Fruit fly (Drosophila melanogaster): ENCODE results near the gene CG16854.
A peak's percentile ranks its signal among the peaks of the same experiment; 100 is the strongest.

The CG16854 gene

dm6 chr2L:11051644-11052492 lies 34.7 kb upstream of the CG16854 start:
- TF ChIP-seq usp (GFP tag; optimal IDR thresholded peaks at IDR 0.05) = no peak
- no peak for TF ChIP-seq dsf (GFP tag; optimal IDR thresholded peaks at IDR 0.05; ENCODE audit: borderline replicate concordance)
- TF ChIP-seq rgr (GFP tag; optimal IDR thresholded peaks at IDR 0.05) = peak; percentile 21
- no peak for TF ChIP-seq Mio (GFP tag; optimal IDR thresholded peaks at IDR 0.05)
- TF ChIP-seq CG9705 (GFP tag; optimal IDR thresholded peaks at IDR 0.05) = no peak
- no peak for TF ChIP-seq sv (GFP tag; optimal IDR thresholded peaks at IDR 0.05)
- peak; percentile 25 for TF ChIP-seq woc (GFP tag; optimal IDR thresholded peaks at IDR 0.05)
- peak in 1 of 2 experiments; percentile 18 for TF ChIP-seq foxo (GFP tag; optimal IDR thresholded peaks at IDR 0.05)
- peak; percentile 74 for TF ChIP-seq fru (GFP tag; optimal IDR thresholded peaks at IDR 0.05)
- no peak for TF ChIP-seq Dif (GFP tag; optimal IDR thresholded peaks at IDR 0.05; ENCODE audit: partially characterized antibody)
- peak; percentile 18 for TF ChIP-seq HLH106 (tag; optimal IDR thresholded peaks at IDR 0.05)
- no peak for TF ChIP-seq Vsx2 (GFP tag; optimal IDR thresholded peaks at IDR 0.05; ENCODE audit: partially characterized antibody)
- TF ChIP-seq Hnf4 (GFP tag; optimal IDR thresholded peaks at IDR 0.05) = no peak
- no peak for TF ChIP-seq sage (GFP tag; optimal IDR thresholded peaks at IDR 0.05)
- peak; percentile 43 for TF ChIP-seq ey (GFP tag; optimal IDR thresholded peaks at IDR 0.05)
- peak; percentile 44 for TF ChIP-seq h (GFP tag; optimal IDR thresholded peaks at IDR 0.05)
- no peak for TF ChIP-seq Myc (optimal IDR thresholded peaks at IDR 0.05)
- no peak for TF ChIP-seq Jra (GFP tag; optimal IDR thresholded peaks at IDR 0.05)

dm6 chr2L:11052493-11052788 lies 34.1 kb upstream of the CG16854 start:
- TF ChIP-seq Hr83 (GFP tag; optimal IDR thresholded peaks at IDR 0.05; ENCODE audit: poor library complexity, severe bottlenecking) = no peak
- TF ChIP-seq brk (GFP tag; optimal IDR thresholded peaks at IDR 0.05) = no peak
- no peak for TF ChIP-seq lola (GFP tag; optimal IDR thresholded peaks at IDR 0.05)
- TF ChIP-seq dl (GFP tag; optimal IDR thresholded peaks at IDR 0.05; ENCODE audit: insufficient read depth in 1 of 2, partially characterized antibody in 2 of 2) = no peak
- no peak for TF ChIP-seq CrebA (GFP tag; optimal IDR thresholded peaks at IDR 0.05; ENCODE audit: borderline replicate concordance)
- peak; percentile 30 for TF ChIP-seq dmrt93B (GFP tag; optimal IDR thresholded peaks at IDR 0.05)
- TF ChIP-seq GATAd (GFP tag; optimal IDR thresholded peaks at IDR 0.05) = no peak
- no peak for TF ChIP-seq usp (GFP tag; optimal IDR thresholded peaks at IDR 0.05)
- no peak for TF ChIP-seq psq (GFP tag; optimal IDR thresholded peaks at IDR 0.05)
- TF ChIP-seq Sp1 (GFP tag; optimal IDR thresholded peaks at IDR 0.05) = peak; percentile 61
- TF ChIP-seq CG32264 (GFP tag; optimal IDR thresholded peaks at IDR 0.05) = no peak
- no peak for TF ChIP-seq Mio (GFP tag; optimal IDR thresholded peaks at IDR 0.05)
- no peak for TF ChIP-seq Dif (GFP tag; optimal IDR thresholded peaks at IDR 0.05; ENCODE audit: partially characterized antibody)
- TF ChIP-seq Abd-B (GFP tag; optimal IDR thresholded peaks at IDR 0.05) = no peak
- no peak for TF ChIP-seq pan (optimal IDR thresholded peaks at IDR 0.05)
- no peak for TF ChIP-seq Vsx2 (GFP tag; optimal IDR thresholded peaks at IDR 0.05; ENCODE audit: partially characterized antibody)
- TF ChIP-seq br (GFP tag; optimal IDR thresholded peaks at IDR 0.05) = no peak
- TF ChIP-seq OdsH (GFP tag; optimal IDR thresholded peaks at IDR 0.05) = no peak
- no peak for TF ChIP-seq dsf (GFP tag; optimal IDR thresholded peaks at IDR 0.05; ENCODE audit: borderline replicate concordance)
- TF ChIP-seq N (GFP tag; optimal IDR thresholded peaks at IDR 0.05) = no peak
- no peak for TF ChIP-seq CG9705 (GFP tag; optimal IDR thresholded peaks at IDR 0.05)
- TF ChIP-seq tai (GFP tag; optimal IDR thresholded peaks at IDR 0.05) = no peak
- TF ChIP-seq Jra (GFP tag; optimal IDR thresholded peaks at IDR 0.05) = no peak
- TF ChIP-seq ey (GFP tag; optimal IDR thresholded peaks at IDR 0.05) = no peak
- TF ChIP-seq Dfd (GFP tag; optimal IDR thresholded peaks at IDR 0.05) = no peak
- TF ChIP-seq jim (GFP tag; optimal IDR thresholded peaks at IDR 0.05) = no peak
- TF ChIP-seq woc (GFP tag; optimal IDR thresholded peaks at IDR 0.05) = no peak
- peak; percentile 84 for TF ChIP-seq fru (GFP tag; optimal IDR thresholded peaks at IDR 0.05)
- TF ChIP-seq Hnf4 (GFP tag; optimal IDR thresholded peaks at IDR 0.05) = peak; percentile 6
- no peak for TF ChIP-seq sv (GFP tag; optimal IDR thresholded peaks at IDR 0.05)
- peak; percentile 36 for TF ChIP-seq sage (GFP tag; optimal IDR thresholded peaks at IDR 0.05)
- TF ChIP-seq Myc (optimal IDR thresholded peaks at IDR 0.05) = no peak
- no peak for TF ChIP-seq Hr78 (GFP tag; optimal IDR thresholded peaks at IDR 0.05)
- TF ChIP-seq rgr (GFP tag; optimal IDR thresholded peaks at IDR 0.05) = peak; percentile 36
- no peak for TF ChIP-seq h (GFP tag; optimal IDR thresholded peaks at IDR 0.05)
- no peak for TF ChIP-seq Rel (GFP tag; optimal IDR thresholded peaks at IDR 0.05)
- no peak for TF ChIP-seq Rel (tag; optimal IDR thresholded peaks at IDR 0.05)
- TF ChIP-seq foxo (GFP tag; optimal IDR thresholded peaks at IDR 0.05) = peak in 1 of 2 experiments; percentile 24
- TF ChIP-seq HLH106 (tag; optimal IDR thresholded peaks at IDR 0.05) = peak; percentile 74

Data from whole organism, wandering third instar larva.